Worm (Caenorhabditis elegans): Measurements from ENCODE around the gene F52B11.2.

The F52B11.2 gene

ce11 chrIV:14129091-14129490 lies 45.7 kb downstream of the F52B11.2 start, which contains the start of gene srz-42:
TSS of gene srz-42 (plus strand) at chrIV:14129391.
- no peak for TF ChIP-seq daf-12 (tag; optimal IDR thresholded peaks at IDR 0.05)
- TF ChIP-seq fkh-10 (GFP tag; optimal IDR thresholded peaks at IDR 0.05): no peak
- TF ChIP-seq duxl-1 (tag; optimal IDR thresholded peaks at IDR 0.05; ENCODE audit: poor library complexity): no peak
- TF ChIP-seq ceh-44 (GFP tag; IDR thresholded peaks at IDR 0.05): no peak
- TF ChIP-seq F26F4.8 (GFP tag; conservative IDR thresholded peaks at IDR 0.05): no peak
- TF ChIP-seq jun-1 (tag; optimal IDR thresholded peaks at IDR 0.05): no peak
- TF ChIP-seq snpc-4 (tag; optimal IDR thresholded peaks at IDR 0.05): no peak
- TF ChIP-seq ztf-7 (tag; optimal IDR thresholded peaks at IDR 0.05): no peak
- TF ChIP-seq hif-1 (tag; optimal IDR thresholded peaks at IDR 0.05): no peak
- TF ChIP-seq Y75B8A.6 (GFP tag; IDR thresholded peaks at IDR 0.05): no peak
- no peak for TF ChIP-seq nhr-10 (tag; optimal IDR thresholded peaks at IDR 0.05)
- TF ChIP-seq cey-2 (tag; optimal IDR thresholded peaks at IDR 0.05; ENCODE audit: borderline replicate concordance, insufficient read depth): no peak
- no peak for TF ChIP-seq zip-2 (tag; optimal IDR thresholded peaks at IDR 0.05)

DNA sequence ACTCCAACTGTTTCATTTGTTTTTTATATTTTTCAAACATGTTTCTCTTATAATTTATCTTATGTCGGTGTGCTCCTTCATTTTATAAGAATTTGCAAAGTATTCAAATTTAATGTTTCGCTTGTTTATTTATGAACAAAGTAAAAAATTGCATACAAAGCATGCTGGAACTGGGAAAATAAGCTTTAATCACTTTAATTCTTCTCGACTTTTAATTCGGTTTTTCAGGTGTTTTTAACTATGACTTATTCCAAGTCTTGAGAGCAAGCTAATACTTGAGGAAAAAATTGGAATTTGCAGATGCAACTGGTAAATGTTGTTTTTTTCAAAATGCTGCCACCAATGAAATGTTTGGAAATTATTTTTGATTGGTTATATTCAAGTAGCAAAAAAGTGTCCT lies 48.4 kb downstream of the F52B11.2 start, which contains the start of gene srz-59:
srz-59 (plus strand) TSS at position 301 of the 400 bp plus-strand sequence.
- no peak for TF ChIP-seq cey-2 (tag; optimal IDR thresholded peaks at IDR 0.05; ENCODE audit: borderline replicate concordance, insufficient read depth)
- no peak for TF ChIP-seq zip-2 (tag; optimal IDR thresholded peaks at IDR 0.05)
- TF ChIP-seq mxl-3 (GFP tag; optimal IDR thresholded peaks at IDR 0.05): no peak

DNA sequence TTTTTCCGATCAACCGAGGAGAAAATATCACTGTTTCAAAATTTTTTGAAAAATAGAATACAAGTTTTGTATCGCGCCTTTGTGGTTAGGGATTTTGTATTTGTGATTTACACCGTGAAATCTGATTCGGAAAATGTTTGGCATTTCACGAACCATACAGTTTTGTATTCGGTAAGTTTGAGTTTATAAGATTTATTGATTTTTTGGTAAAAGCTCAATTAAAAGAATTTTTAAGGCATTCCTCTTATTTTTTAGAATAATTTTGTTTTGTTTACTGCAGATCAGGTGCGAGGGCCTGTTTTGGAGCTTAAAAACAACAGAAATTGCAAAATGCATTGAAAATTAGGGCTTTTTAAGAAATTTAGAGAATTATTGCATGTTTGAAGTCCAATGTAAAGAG lies 50.0 kb downstream of the F52B11.2 start:
- TF ChIP-seq arid-1 (GFP tag; conservative IDR thresholded peaks at IDR 0.05) (no peak), aha-1 (tag) (peak; percentile 92)
